Worm (Caenorhabditis elegans): ENCODE results near the gene math-26.

DNA sequence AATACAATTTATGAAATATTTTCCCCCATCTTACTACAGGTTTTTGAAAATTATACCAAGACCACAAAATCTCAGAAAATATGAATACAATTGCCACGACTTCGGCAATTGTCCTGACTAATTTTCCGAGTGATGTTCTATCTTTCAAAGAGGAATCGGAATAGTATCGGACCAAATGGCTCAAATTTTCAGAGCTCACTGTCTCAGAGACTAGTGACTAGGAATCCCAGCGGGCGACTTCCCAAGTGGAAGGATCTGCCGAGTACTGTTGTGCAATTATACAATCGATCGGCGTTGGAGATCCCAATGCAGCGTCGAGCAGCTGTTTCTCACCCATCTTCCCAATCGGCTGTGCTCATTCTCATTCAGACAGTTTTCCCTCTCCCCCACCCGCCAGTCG, 45.7 kb upstream of the math-26 start, which contains the start of gene F45C12.17:
- TF ChIP-seq zag-1 (tag; optimal IDR thresholded peaks at IDR 0.05) (no peak), unc-62 (GFP tag; optimal IDR thresholded peaks at IDR 0.05) (no peak), nhr-12 (tag; optimal IDR thresholded peaks at IDR 0.05) (no peak)
